Fruit fly (Drosophila melanogaster): Measurements from ENCODE around the gene CG17141.

CG17141 gene

dm6 chr3R:22793953-22794352 is 46.6 kb upstream of the CG17141 start (continued):
- TF ChIP-seq Mad (GFP tag; optimal IDR thresholded peaks at IDR 0.05) (no peak), usp (GFP tag; optimal IDR thresholded peaks at IDR 0.05) (no peak), CG11085 (GFP tag; IDR thresholded peaks at IDR 0.05) (no peak), tll (GFP tag; optimal IDR thresholded peaks at IDR 0.05) (no peak), ATbp (GFP tag; optimal IDR thresholded peaks at IDR 0.05) (no peak), Oli (tag; optimal IDR thresholded peaks at IDR 0.05) (no peak), CG8290 (GFP tag; optimal IDR thresholded peaks at IDR 0.05) (no peak), CG8290 (tag; optimal IDR thresholded peaks at IDR 0.05) (no peak), CG11456 (GFP tag; IDR thresholded peaks at IDR 0.05) (no peak), mirr (GFP tag; optimal IDR thresholded peaks at IDR 0.05) (no peak), CG9932 (GFP tag; IDR thresholded peaks at IDR 0.05) (no peak), zf30C (GFP tag; optimal IDR thresholded peaks at IDR 0.05) (no peak), GATAe (GFP tag; conservative IDR thresholded peaks at IDR 0.05) (no peak), Eip74EF (GFP tag; optimal IDR thresholded peaks at IDR 0.05) (no peak), Myb (GFP tag; optimal IDR thresholded peaks at IDR 0.05) (no peak), sug (tag; optimal IDR thresholded peaks at IDR 0.05) (no peak), CG6765 (GFP tag; optimal IDR thresholded peaks at IDR 0.05) (no peak), CG12104 (GFP tag; optimal IDR thresholded peaks at IDR 0.05) (no peak), ranshi (GFP tag; IDR thresholded peaks at IDR 0.05) (no peak), CG6654 (GFP tag; optimal IDR thresholded peaks at IDR 0.05) (peak; percentile 100), chn (GFP tag; optimal IDR thresholded peaks at IDR 0.05) (no peak), CG43689 (GFP tag; IDR thresholded peaks at IDR 0.05) (no peak), CG32772 (GFP tag; IDR thresholded peaks at IDR 0.05) (no peak), CG15011 (GFP tag; optimal IDR thresholded peaks at IDR 0.05) (no peak), ab (GFP tag; optimal IDR thresholded peaks at IDR 0.05) (no peak), Deaf1 (tag; optimal IDR thresholded peaks at IDR 0.05) (no peak), CG2875 (GFP tag; optimal IDR thresholded peaks at IDR 0.05) (no peak), Hr51 (GFP tag; optimal IDR thresholded peaks at IDR 0.05) (no peak), disco-r (GFP tag; optimal IDR thresholded peaks at IDR 0.05) (peak; percentile 9), Aef1 (GFP tag; IDR thresholded peaks at IDR 0.05) (no peak), CG10959 (GFP tag; IDR thresholded peaks at IDR 0.05) (no peak), CG3065 (GFP tag; optimal IDR thresholded peaks at IDR 0.05) (no peak), luna (GFP tag; optimal IDR thresholded peaks at IDR 0.05) (no peak), knrl (GFP tag; IDR thresholded peaks at IDR 0.05; ENCODE audit: partially characterized antibody) (peak; percentile 87), B-H2 (GFP tag; optimal IDR thresholded peaks at IDR 0.05) (peak; percentile 37), MESR4 (GFP tag; optimal IDR thresholded peaks at IDR 0.05) (no peak), NK7.1 (GFP tag; optimal IDR thresholded peaks at IDR 0.05) (no peak), CG30403 (GFP tag; optimal IDR thresholded peaks at IDR 0.05) (no peak), CG10543 (GFP tag; optimal IDR thresholded peaks at IDR 0.05) (no peak), eve (GFP tag; optimal IDR thresholded peaks at IDR 0.05) (no peak), dpn (GFP tag; optimal IDR thresholded peaks at IDR 0.05) (peak in 1 of 2 experiments; percentile 1), ato (GFP tag; IDR thresholded peaks at IDR 0.05; ENCODE audit: partially characterized antibody) (peak; percentile 45; the same call in 1 of the 2 replicates), CG13894 (tag; optimal IDR thresholded peaks at IDR 0.05) (no peak), CG15269 (tag; optimal IDR thresholded peaks at IDR 0.05) (no peak)
